Worm (Caenorhabditis elegans): ENCODE data around the gene cdh-7.
A peak's percentile ranks its signal among the peaks of the same experiment; 100 is the strongest.

The cdh-7 gene

ce11 chrII:14822419-14822818 is 20.6 kb upstream of the cdh-7 start (continued):
- TF ChIP-seq nhr-80 (tag; optimal IDR thresholded peaks at IDR 0.05): peak; percentile 92
- no peak for TF ChIP-seq aptf-2 (GFP tag; conservative IDR thresholded peaks at IDR 0.05)
- no peak for TF ChIP-seq hmg-20 (GFP tag; IDR thresholded peaks at IDR 0.05)
- TF ChIP-seq nfya-1 (tag; optimal IDR thresholded peaks at IDR 0.05; ENCODE audit: borderline replicate concordance, insufficient read depth): no peak
- no peak for TF ChIP-seq unc-130 (GFP tag; optimal IDR thresholded peaks at IDR 0.05)
- no peak for TF ChIP-seq ztf-26 (tag; optimal IDR thresholded peaks at IDR 0.05)
- no peak for TF ChIP-seq attf-6 (GFP tag; IDR thresholded peaks at IDR 0.05)
- TF ChIP-seq Y79H2A.3 (GFP tag; conservative IDR thresholded peaks at IDR 0.05): no peak
- no peak for TF ChIP-seq ZK185.1 (tag; optimal IDR thresholded peaks at IDR 0.05; ENCODE audit: poor library complexity, severe bottlenecking)
- no peak for TF ChIP-seq egrh-3 (GFP tag; IDR thresholded peaks at IDR 0.05)
- TF ChIP-seq ztf-22 (GFP tag; optimal IDR thresholded peaks at IDR 0.05): peak; percentile 14
- TF ChIP-seq ama-1 (optimal IDR thresholded peaks at IDR 0.05): no peak
- no peak for TF ChIP-seq ama-1 (GFP tag; optimal IDR thresholded peaks at IDR 0.05)
- peak; percentile 48 for TF ChIP-seq mcd-1 (GFP tag; IDR thresholded peaks at IDR 0.05)
- no peak for TF ChIP-seq xnd-1 (tag; optimal IDR thresholded peaks at IDR 0.05)
- TF ChIP-seq lin-40 (tag; optimal IDR thresholded peaks at IDR 0.05): peak; percentile 74
- no peak for TF ChIP-seq cebp-1 (GFP tag; IDR thresholded peaks at IDR 0.05)
- peak; percentile 61 for TF ChIP-seq cebp-1 (tag; optimal IDR thresholded peaks at IDR 0.05)
- peak; percentile 57 for TF ChIP-seq ceh-27 (GFP tag; optimal IDR thresholded peaks at IDR 0.05)
- TF ChIP-seq ceh-79 (tag; optimal IDR thresholded peaks at IDR 0.05): no peak
- TF ChIP-seq B0019.2 (GFP tag; conservative IDR thresholded peaks at IDR 0.05): no peak
- 0 out of 2 replicates have a peak, but pooled peaks have one; percentile 18 for TF ChIP-seq B0336.3 (GFP tag; IDR thresholded peaks at IDR 0.05)
- no peak for TF ChIP-seq snpc-1.3 (tag; optimal IDR thresholded peaks at IDR 0.05; ENCODE audit: insufficient read depth)
- TF ChIP-seq lsy-27 (tag; optimal IDR thresholded peaks at IDR 0.05; ENCODE audit: borderline replicate concordance, insufficient read depth): no peak
- no peak for TF ChIP-seq gei-17 (GFP tag; optimal IDR thresholded peaks at IDR 0.05)
- no peak for TF ChIP-seq B0035.1 (tag; optimal IDR thresholded peaks at IDR 0.05)
- TF ChIP-seq Y56A3A.18 (GFP tag; IDR thresholded peaks at IDR 0.05): 0 out of 2 replicates have a peak, but pooled peaks have one; percentile 33
- peak in 1 of 2 experiments; percentile 1 for TF ChIP-seq let-607 (tag; optimal IDR thresholded peaks at IDR 0.05)
- no peak for TF ChIP-seq snpc-3.4 (tag; optimal IDR thresholded peaks at IDR 0.05)
- TF ChIP-seq let-526 (GFP tag; IDR thresholded peaks at IDR 0.05): no peak
- TF ChIP-seq F37B4.10 (GFP tag; IDR thresholded peaks at IDR 0.05): no peak
- TF ChIP-seq T07F8.4 (tag; optimal IDR thresholded peaks at IDR 0.05): no peak
- TF ChIP-seq dpl-1 (GFP tag; optimal IDR thresholded peaks at IDR 0.05): no peak
- peak; percentile 45 for TF ChIP-seq rcor-1 (GFP tag; IDR thresholded peaks at IDR 0.05)
- TF ChIP-seq tbx-9 (tag; optimal IDR thresholded peaks at IDR 0.05; ENCODE audit: borderline replicate concordance): no peak
- no peak for TF ChIP-seq C06A6.2 (GFP tag; conservative IDR thresholded peaks at IDR 0.05)
- TF ChIP-seq ztf-3 (GFP tag; optimal IDR thresholded peaks at IDR 0.05): no peak
- TF ChIP-seq lin-26 (GFP tag; IDR thresholded peaks at IDR 0.05): peak; percentile 33; the same call in 1 of the 2 replicates
- no peak for TF ChIP-seq madf-10 (tag; optimal IDR thresholded peaks at IDR 0.05)
- TF ChIP-seq Y95B8A.8 (GFP tag; IDR thresholded peaks at IDR 0.05): no peak
- no peak for TF ChIP-seq F49E8.2 (tag; optimal IDR thresholded peaks at IDR 0.05; ENCODE audit: insufficient read depth)
- no peak for TF ChIP-seq Y67H2A.10 (GFP tag; conservative IDR thresholded peaks at IDR 0.05)
- no peak for TF ChIP-seq lin-35 (GFP tag; optimal IDR thresholded peaks at IDR 0.05)
- 0 out of 2 replicates have a peak, but pooled peaks have one; percentile 39 for TF ChIP-seq pbrm-1 (GFP tag; IDR thresholded peaks at IDR 0.05)
- TF ChIP-seq hlh-26 (GFP tag; conservative IDR thresholded peaks at IDR 0.05): no peak
- peak; percentile 9 for TF ChIP-seq repo-1 (tag; optimal IDR thresholded peaks at IDR 0.05)
- TF ChIP-seq somi-1 (GFP tag; optimal IDR thresholded peaks at IDR 0.05): no peak
- TF ChIP-seq hmg-1.2 (GFP tag; IDR thresholded peaks at IDR 0.05): peak; percentile 96
